Fruit fly (Drosophila melanogaster) whole organism, embryonic: ENCODE results near the gene srl.

Experiments used
- Bteb2 ChIP-seq: fragments of 200-800 bp; sonication (Bioruptor generic); optimal IDR thresholded peaks from 2 replicates; lab custom pipeline; 2016; ENCODE audit warnings: missing biosample characterization, missing genetic modification characterization
- CG11504 ChIP-seq: fragments of 200-800 bp; sonication (Bioruptor generic); optimal IDR thresholded peaks from 3 replicates; lab custom pipeline; 2019; ENCODE audit warnings: missing biosample characterization, mild to moderate bottlenecking, missing genetic modification characterization, moderate library complexity
- CG12744 ChIP-seq: fragments of 200-800 bp; sonication (Bioruptor generic); optimal IDR thresholded peaks from 2 replicates; lab custom pipeline; 2016; ENCODE audit warnings: missing biosample characterization, missing genetic modification characterization
- CG14965 ChIP-seq: fragments of 200-800 bp; sonication (Bioruptor generic); optimal IDR thresholded peaks from 2 replicates; lab custom pipeline; 2016; ENCODE audit warnings: missing biosample characterization, missing genetic modification characterization, borderline replicate concordance
- CG16815 ChIP-seq: fragments of 200-800 bp; sonication (Bioruptor generic); optimal IDR thresholded peaks from 3 replicates; lab custom pipeline; 2017; ENCODE audit warnings: missing biosample characterization, mild to moderate bottlenecking, missing genetic modification characterization
- CG2202 ChIP-seq: fragments of 200-800 bp; sonication (Bioruptor generic); optimal IDR thresholded peaks from 2 replicates; lab custom pipeline; 2018; ENCODE audit warnings: missing biosample characterization, mild to moderate bottlenecking, missing genetic modification characterization
- CG2889 ChIP-seq: fragments of 200-800 bp; sonication (Bioruptor generic); IDR thresholded peaks from 3 replicates; pipeline ENCODE4 v1.3.6; 2022; ENCODE audit warnings: missing biosample characterization, missing genetic modification characterization
- CG30020 ChIP-seq: fragments of 200-800 bp; optimal IDR thresholded peaks from 2 replicates; lab custom pipeline; 2019; ENCODE audit warnings: missing biosample characterization, mild to moderate bottlenecking, missing genetic modification characterization, moderate library complexity
- CG30431 ChIP-seq: fragments of 200-800 bp; sonication (Bioruptor generic); optimal IDR thresholded peaks from 2 replicates; lab custom pipeline; 2017; ENCODE audit warnings: missing biosample characterization, missing genetic modification characterization
- CG3065 ChIP-seq: fragments of 200-800 bp; sonication (Bioruptor generic); optimal IDR thresholded peaks from 2 replicates; lab custom pipeline; 2016; ENCODE audit warnings: missing biosample characterization, missing genetic modification characterization
- CG31388 ChIP-seq: fragments of 200-800 bp; sonication (Bioruptor generic); optimal IDR thresholded peaks from 2 replicates; lab custom pipeline; 2016; ENCODE audit warnings: missing biosample characterization, missing genetic modification characterization
- CG31441 ChIP-seq: fragments of 200-800 bp; sonication (Bioruptor generic); IDR thresholded peaks from 2 replicates; pipeline ENCODE4 v1.3.6; 2022; ENCODE audit warnings: missing biosample characterization, missing genetic modification characterization
- CG4424 ChIP-seq: fragments of 200-800 bp; sonication (Bioruptor generic); optimal IDR thresholded peaks from 3 replicates; lab custom pipeline; 2016; ENCODE audit warnings: missing biosample characterization, missing genetic modification characterization
- CG8281 ChIP-seq: fragments of 200-800 bp; sonication (Bioruptor generic); optimal IDR thresholded peaks from 2 replicates; lab custom pipeline; 2018; ENCODE audit warnings: missing biosample characterization, mild to moderate bottlenecking, missing genetic modification characterization, moderate library complexity
- Drgx ChIP-seq: fragments of 200-800 bp; sonication (Bioruptor generic); IDR thresholded peaks from 2 replicates; pipeline ENCODE4 v1.3.6; 2022; ENCODE audit warnings: missing biosample characterization, missing genetic modification characterization
- Ets97D ChIP-seq: fragments of 200-800 bp; sonication (Bioruptor generic); optimal IDR thresholded peaks from 3 replicates; lab custom pipeline; 2016; ENCODE audit warnings: missing biosample characterization, missing genetic modification characterization
- Fer2 ChIP-seq: fragments of 200-800 bp; sonication (Bioruptor generic); optimal IDR thresholded peaks from 2 replicates; lab custom pipeline; 2018; ENCODE audit warnings: missing biosample characterization, mild to moderate bottlenecking, missing genetic modification characterization, moderate library complexity
- GATAe ChIP-seq: fragments of 200-800 bp; sonication (Bioruptor generic); conservative IDR thresholded peaks from 2 replicates; pipeline ENCODE4 v1.3.6; 2022; ENCODE audit warnings: missing biosample characterization, missing genetic modification characterization
- Gug ChIP-seq: fragments of 200-800 bp; sonication (Bioruptor generic); IDR thresholded peaks from 4 replicates; pipeline ENCODE4 v1.3.6; 2022; ENCODE audit warnings: missing biosample characterization, missing genetic modification characterization
- Hand ChIP-seq: fragments of 200-800 bp; sonication (Bioruptor generic); optimal IDR thresholded peaks from 2 replicates; lab custom pipeline; 2017; ENCODE audit warnings: mild to moderate bottlenecking, missing biosample characterization, missing genetic modification reagents, missing genetic modification characterization
- HmgD ChIP-seq: fragments of 200-800 bp; sonication (Bioruptor generic); optimal IDR thresholded peaks from 3 replicates; lab custom pipeline; 2016; ENCODE audit warnings: missing biosample characterization, missing genetic modification characterization
- Jarid2 ChIP-seq: fragments of 200-800 bp; sonication (Bioruptor generic); optimal IDR thresholded peaks from 3 replicates; lab custom pipeline; 2017; ENCODE audit warnings: mild to moderate bottlenecking, missing biosample characterization, missing genetic modification reagents, missing genetic modification characterization
- MESR4 ChIP-seq: fragments of 200-800 bp; sonication (Bioruptor generic); optimal IDR thresholded peaks from 2 replicates; lab custom pipeline; 2018; ENCODE audit warnings: missing biosample characterization, mild to moderate bottlenecking, missing genetic modification characterization, moderate library complexity
- Meics ChIP-seq: fragments of 200-800 bp; sonication (Bioruptor generic); optimal IDR thresholded peaks from 2 replicates; lab custom pipeline; 2017; ENCODE audit warnings: missing biosample characterization, mild to moderate bottlenecking, missing genetic modification characterization
- Mes4 ChIP-seq: fragments of 200-800 bp; sonication (Bioruptor generic); optimal IDR thresholded peaks from 2 replicates; lab custom pipeline; 2016; ENCODE audit warnings: missing biosample characterization, missing genetic modification characterization
- Myb ChIP-seq: fragments of 200-800 bp; sonication (Bioruptor generic); optimal IDR thresholded peaks from 2 replicates; lab custom pipeline; 2016; ENCODE audit warnings: missing biosample characterization, missing genetic modification characterization
- Nf-YB ChIP-seq: fragments of 200-800 bp; sonication (Bioruptor generic); optimal IDR thresholded peaks from 3 replicates; lab custom pipeline; 2019; ENCODE audit warnings: missing biosample characterization, mild to moderate bottlenecking, missing genetic modification characterization, moderate library complexity
- Sin3A ChIP-seq: fragments of >200 bp; optimal IDR thresholded peaks from 2 replicates; lab custom pipeline; 2018
- YL-1 ChIP-seq: fragments of 200-800 bp; sonication (Bioruptor generic); optimal IDR thresholded peaks from 3 replicates; lab custom pipeline; 2017; ENCODE audit warnings: missing biosample characterization, mild to moderate bottlenecking, missing genetic modification characterization
- ab ChIP-seq: fragments of 200-800 bp; sonication (Bioruptor generic); optimal IDR thresholded peaks from 2 replicates; lab custom pipeline; 2016; ENCODE audit warnings: missing biosample characterization, missing genetic modification characterization
- al ChIP-seq: fragments of 200-800 bp; sonication (Bioruptor generic); IDR thresholded peaks from 2 replicates; pipeline ENCODE4 v1.3.6; 2022; ENCODE audit warnings: missing biosample characterization, missing genetic modification characterization
- btn ChIP-seq: fragments of 200-800 bp; sonication (Bioruptor generic); optimal IDR thresholded peaks from 2 replicates; lab custom pipeline; 2016; ENCODE audit warnings: missing biosample characterization, missing genetic modification characterization
- caup ChIP-seq: fragments of 200-800 bp; sonication (Bioruptor generic); optimal IDR thresholded peaks from 3 replicates; lab custom pipeline; 2017; ENCODE audit warnings: missing biosample characterization, mild to moderate bottlenecking, missing genetic modification characterization, moderate library complexity; ENCODE audit not compliant: severe bottlenecking
- chm ChIP-seq: fragments of 200-800 bp; sonication (Bioruptor generic); IDR thresholded peaks from 2 replicates; pipeline ENCODE4 v1.3.6; 2022; ENCODE audit warnings: missing biosample characterization, missing genetic modification characterization
- dm ChIP-seq: fragments of 200-800 bp; sonication (Bioruptor generic); optimal IDR thresholded peaks from 3 replicates; lab custom pipeline; 2016; ENCODE audit warnings: missing biosample characterization, missing genetic modification characterization
- dmrt99B ChIP-seq: fragments of 200-800 bp; sonication (Bioruptor generic); optimal IDR thresholded peaks from 2 replicates; lab custom pipeline; 2018; ENCODE audit warnings: missing biosample characterization, mild to moderate bottlenecking, missing genetic modification characterization, moderate library complexity
- ems ChIP-seq: fragments of 200-800 bp; sonication (Bioruptor generic); optimal IDR thresholded peaks from 3 replicates; lab custom pipeline; 2016; ENCODE audit warnings: missing biosample characterization, missing genetic modification characterization
- esg ChIP-seq: fragments of 200-800 bp; sonication (Bioruptor generic); conservative IDR thresholded peaks from 2 replicates; pipeline ENCODE4 v1.3.6; 2022; ENCODE audit warnings: missing biosample characterization, missing genetic modification characterization
- gce ChIP-seq: fragments of 200-800 bp; sonication (Bioruptor generic); IDR thresholded peaks from 3 replicates; pipeline ENCODE4 v1.3.6; 2022; ENCODE audit warnings: missing biosample characterization, missing genetic modification characterization
- gt ChIP-seq: fragments of 200-800 bp; sonication (Bioruptor generic); IDR thresholded peaks from 2 replicates; pipeline ENCODE4 v1.3.6; 2022; ENCODE audit warnings: missing biosample characterization, missing genetic modification characterization
- lov ChIP-seq, 2 experiments: fragments of 200-800 bp in 1 of 2; fragments of >200 bp in 1 of 2; sonication (Bioruptor generic) in 1 of 2; IDR thresholded peaks in 1 of 2; optimal IDR thresholded peaks in 1 of 2; 2 replicates in 1 of 2; 3 replicates in 1 of 2; pipeline versions ENCODE4 v1.3.6 to Lab custom; 2017 to 2022; ENCODE audit warnings: missing biosample characterization in 1 of 2, missing genetic modification characterization in 1 of 2
- rib ChIP-seq: fragments of 200-800 bp; sonication (Bioruptor generic); IDR thresholded peaks from 2 replicates; pipeline ENCODE4 v1.3.6; 2022; ENCODE audit warnings: missing biosample characterization, missing genetic modification characterization
- sens-2 ChIP-seq: fragments of 200-800 bp; sonication (Bioruptor generic); IDR thresholded peaks from 2 replicates; pipeline ENCODE4 v1.3.6; 2022; ENCODE audit warnings: missing biosample characterization, missing genetic modification characterization
- sima ChIP-seq: fragments of 200-800 bp; sonication (Bioruptor generic); optimal IDR thresholded peaks from 2 replicates; lab custom pipeline; 2016; ENCODE audit warnings: missing biosample characterization, missing genetic modification characterization
- slbo ChIP-seq: fragments of 200-800 bp; sonication (Bioruptor generic); IDR thresholded peaks from 2 replicates; pipeline ENCODE4 v1.3.6; 2022; ENCODE audit warnings: missing biosample characterization, missing genetic modification characterization
- so ChIP-seq: fragments of 200-800 bp; sonication (Bioruptor generic); IDR thresholded peaks from 3 replicates; pipeline ENCODE4 v1.3.6; 2022; ENCODE audit warnings: missing biosample characterization, missing genetic modification characterization
- tap ChIP-seq: fragments of 200-800 bp; optimal IDR thresholded peaks from 3 replicates; lab custom pipeline; 2019; ENCODE audit warnings: missing biosample characterization, mild to moderate bottlenecking, missing genetic modification characterization, moderate library complexity
- wek ChIP-seq: fragments of 200-800 bp; sonication (Bioruptor generic); optimal IDR thresholded peaks from 3 replicates; lab custom pipeline; 2018; ENCODE audit warnings: missing biosample characterization, mild to moderate bottlenecking, missing genetic modification characterization, moderate library complexity

srl gene

dm6 chr3R:4378363-4379354 lies 50.5 kb downstream of the srl start, which contains the start of gene Sfxn1-3 (continued):
- TF ChIP-seq CG30431 (GFP tag; lab: Kevin White, UChicago) (no peak), CG2202 (tag; lab: Kevin White, UChicago) (no peak), lov (optimal IDR thresholded peaks at IDR 0.05; lab: Kevin White, UChicago) (no peak), lov (GFP tag; IDR thresholded peaks at IDR 0.05; lab: Robert Waterston, UW) (0 out of 3 replicates have a peak, but pooled peaks have one; percentile 45), Jarid2 (GFP tag; lab: Kevin White, UChicago) (peak; percentile 92), chm (GFP tag; lab: Robert Waterston, UW) (peak; percentile 68; the same call in 1 of the 2 replicates), CG3065 (no peak), CG11504 (tag; lab: Kevin White, UChicago) (no peak), gt (GFP tag; lab: Robert Waterston, UW) (no peak), tap (peak; percentile 0), YL-1 (GFP tag; lab: Kevin White, UChicago) (peak; percentile 16), CG2889 (peak; percentile 32; the same call in 1 of the 3 replicates), Drgx (GFP tag; lab: Robert Waterston, UW) (no peak), Meics (GFP tag; lab: Kevin White, UChicago) (peak; percentile 45), wek (GFP tag; lab: Kevin White, UChicago) (peak; percentile 97), CG31388 (GFP tag; lab: Kevin White, UChicago) (no peak), HmgD (peak; percentile 43), CG31441 (GFP tag; lab: Robert Waterston, UW) (peak; percentile 60; the same call in 1 of the 2 replicates), ab (peak; percentile 26), Ets97D (no peak), slbo (GFP tag; lab: Robert Waterston, UW) (no peak; the same call in none of the 2 replicates), dmrt99B (no peak), Hand (peak; percentile 63), Fer2 (tag; lab: Kevin White, UChicago) (no peak), rib (GFP tag; lab: Robert Waterston, UW) (0 out of 2 replicates have a peak, but pooled peaks have one; percentile 51), MESR4 (GFP tag; lab: Kevin White, UChicago) (peak; percentile 63), CG30020 (tag; lab: Kevin White, UChicago) (no peak), sens-2 (GFP tag; lab: Robert Waterston, UW) (no peak; the same call in 1 of the 2 replicates), CG16815 (GFP tag; lab: Kevin White, UChicago) (no peak), Nf-YB (GFP tag; lab: Kevin White, UChicago) (peak; percentile 22), CG12744 (GFP tag; lab: Kevin White, UChicago) (no peak), Bteb2 (GFP tag; lab: Kevin White, UChicago) (no peak), sima (GFP tag; lab: Kevin White, UChicago) (no peak), CG4424 (no peak), esg (GFP tag; lab: Robert Waterston, UW) (no peak), ems (GFP tag; lab: Kevin White, UChicago) (peak; percentile 10), CG14965 (GFP tag; lab: Kevin White, UChicago) (no peak), Sin3A (lab: Kevin White, UChicago) (no peak), Myb (peak; percentile 33), Mes4 (GFP tag; lab: Kevin White, UChicago) (peak; percentile 2), al (no peak), dm (GFP tag; lab: Kevin White, UChicago) (peak; percentile 36), btn (no peak), caup (peak; percentile 67), Gug (0 out of 4 replicates have a peak, but pooled peaks have one; percentile 36), gce (GFP tag; lab: Robert Waterston, UW) (peak; percentile 31; the same call in 1 of the 3 replicates), GATAe (GFP tag; lab: Robert Waterston, UW) (no peak), CG8281 (tag; lab: Kevin White, UChicago) (no peak), so (peak; percentile 58; the same call in 2 of the 3 replicates)
